Worm (Caenorhabditis elegans): ENCODE measurements around the gene cdkr-3.

ce11 chrV:20223725-20224124 lies 46.2 kb upstream of the cdkr-3 start:
- TF ChIP-seq ama-1 (optimal IDR thresholded peaks at IDR 0.05): no peak
- no peak for TF ChIP-seq ceh-82 (tag; optimal IDR thresholded peaks at IDR 0.05)
- TF ChIP-seq daf-16 (GFP tag; optimal IDR thresholded peaks at IDR 0.05): no peak
- TF ChIP-seq daf-16 (tag; optimal IDR thresholded peaks at IDR 0.05): no peak
- no peak for TF ChIP-seq fkh-10 (GFP tag; optimal IDR thresholded peaks at IDR 0.05)
- no peak for TF ChIP-seq ceh-20 (GFP tag; IDR thresholded peaks at IDR 0.05)
- no peak for TF ChIP-seq nhr-28 (tag; optimal IDR thresholded peaks at IDR 0.05)
- no peak for TF ChIP-seq mxl-3 (GFP tag; optimal IDR thresholded peaks at IDR 0.05)
- TF ChIP-seq lsy-2 (tag; optimal IDR thresholded peaks at IDR 0.05): no peak
- no peak for TF ChIP-seq aha-1 (tag)
- TF ChIP-seq nhr-76 (tag; optimal IDR thresholded peaks at IDR 0.05): no peak
- no peak for TF ChIP-seq lin-15B (tag; optimal IDR thresholded peaks at IDR 0.05)

All from whole organism, L4 larva.